Worm (Caenorhabditis elegans) whole organism, midembryonic: ENCODE measurements around the gene R13H4.7.

ENCODE experiments used
- T22C8.4 ChIP-seq: fragments of 200-800 bp; sonication (Bioruptor generic); IDR thresholded peaks from 2 replicates; pipeline ENCODE4 v1.3.6; 2022; ENCODE audit warnings: missing genetic modification characterization, missing compliant biosample characterization
- cog-1 ChIP-seq: sonication (generic microtip); optimal IDR thresholded peaks from 2 replicates; lab custom pipeline; 2016; ENCODE audit warnings: missing genetic modification characterization, missing compliant biosample characterization
- flt-1 ChIP-seq: fragments of 200-800 bp; sonication (Bioruptor generic); IDR thresholded peaks from 2 replicates; pipeline ENCODE4 v1.3.6; 2022; ENCODE audit warnings: missing genetic modification characterization, missing compliant biosample characterization
- klf-2 ChIP-seq: fragments of 200-800 bp; sonication (Bioruptor generic); conservative IDR thresholded peaks from 2 replicates; pipeline ENCODE4 v1.3.6; 2022; ENCODE audit warnings: missing genetic modification reagents, missing genetic modification characterization, missing compliant biosample characterization
- med-1 ChIP-seq: sonication (generic microtip); optimal IDR thresholded peaks from 2 replicates; lab custom pipeline; 2017; ENCODE audit warnings: missing genetic modification characterization, mild to moderate bottlenecking, missing compliant biosample characterization, antibody characterized with exemption, missing genetic modification reagents; ENCODE audit not compliant: insufficient read depth
- ref-1 ChIP-seq: fragments of 200-800 bp; sonication (Bioruptor generic); conservative IDR thresholded peaks from 2 replicates; pipeline ENCODE4 v1.3.6; 2022; ENCODE audit warnings: missing genetic modification reagents, missing genetic modification characterization, missing compliant biosample characterization
- tab-1 ChIP-seq: fragments of 200-800 bp; sonication (Bioruptor generic); IDR thresholded peaks from 2 replicates; pipeline ENCODE4 v1.3.6; 2022; ENCODE audit warnings: missing genetic modification characterization, missing compliant biosample characterization
- ztf-23 ChIP-seq: fragments of 200-800 bp; sonication (Bioruptor generic); IDR thresholded peaks from 2 replicates; pipeline ENCODE4 v1.3.6; 2022; ENCODE audit warnings: missing genetic modification reagents, missing genetic modification characterization, missing compliant biosample characterization
- ztf-29 ChIP-seq: fragments of 200-800 bp; sonication (Bioruptor generic); IDR thresholded peaks from 2 replicates; pipeline ENCODE4 v1.3.6; 2022; ENCODE audit warnings: missing genetic modification reagents, missing genetic modification characterization, missing compliant biosample characterization

Gene R13H4.7

DNA sequence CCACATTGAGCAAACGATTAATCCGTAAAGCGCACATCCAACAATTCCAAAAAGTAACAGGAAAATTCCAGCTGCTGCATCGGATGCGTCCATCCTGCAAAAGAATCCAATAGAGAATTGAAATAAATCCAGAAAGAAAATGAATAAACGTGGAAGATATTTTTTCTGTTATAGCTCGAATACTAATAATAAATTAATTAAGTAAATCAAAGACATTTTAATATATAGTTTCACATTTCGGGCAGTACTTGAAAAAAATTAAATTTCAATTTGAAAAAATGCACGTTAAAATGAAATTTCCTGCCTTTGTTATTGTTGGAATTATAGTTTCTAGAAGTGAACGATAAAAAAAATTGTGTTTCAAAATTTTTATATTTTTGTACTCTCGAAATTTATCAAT is at the start of gene R13H4.7:
TSS of gene R13H4.7 (minus strand) at position 101 of the 400 bp plus-strand sequence.
- TF ChIP-seq ztf-23 (GFP tag; lab: Robert Waterston, UW) = no peak
- TF ChIP-seq cog-1 (tag; lab: Kevin White, UChicago) = no peak
- no peak for TF ChIP-seq flt-1 (GFP tag; lab: Robert Waterston, UW)
- TF ChIP-seq klf-2 (GFP tag; lab: Robert Waterston, UW) = no peak
- TF ChIP-seq tab-1 (GFP tag; lab: Robert Waterston, UW) = no peak
- no peak for TF ChIP-seq ref-1 (GFP tag; lab: Robert Waterston, UW)
- no peak for TF ChIP-seq med-1 (GFP tag; lab: Kevin White, UChicago)
- TF ChIP-seq ztf-29 (GFP tag; lab: Robert Waterston, UW) = no peak
- TF ChIP-seq T22C8.4 (GFP tag; lab: Robert Waterston, UW) = no peak

DNA sequence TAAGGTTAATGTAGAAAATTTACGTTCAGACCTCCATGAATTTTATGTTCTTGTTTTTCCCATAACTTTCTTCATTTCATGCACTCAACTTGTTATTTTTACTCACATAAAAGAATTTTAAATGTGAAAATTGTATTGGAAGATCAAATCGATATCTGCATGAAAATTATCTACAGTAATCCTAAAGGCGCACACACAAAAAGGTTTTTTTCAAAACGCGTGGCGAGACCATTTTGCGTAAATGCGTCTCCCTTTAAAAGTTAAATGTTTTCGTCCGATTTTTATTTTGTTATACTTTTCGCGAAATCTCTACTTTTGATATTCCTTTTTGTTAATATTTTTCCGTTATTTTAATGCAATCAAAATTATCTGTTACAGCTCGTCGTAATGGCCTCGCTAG is 49.1 kb upstream of the R13H4.7 start, which contains the start of gene R31.2:
TSS of gene R31.2 (plus strand) at position 388 of the 400 bp plus-strand sequence.
- TF ChIP-seq cog-1 (tag; lab: Kevin White, UChicago) = no peak
- TF ChIP-seq ztf-29 (GFP tag; lab: Robert Waterston, UW) = no peak
- no peak for TF ChIP-seq T22C8.4 (GFP tag; lab: Robert Waterston, UW)
- no peak for TF ChIP-seq flt-1 (GFP tag; lab: Robert Waterston, UW)
- no peak for TF ChIP-seq ref-1 (GFP tag; lab: Robert Waterston, UW)
- TF ChIP-seq ztf-23 (GFP tag; lab: Robert Waterston, UW) = no peak

ce11 chrV:11913283-11913682 is 45.2 kb upstream of the R13H4.7 start:
- no peak for TF ChIP-seq tab-1 (GFP tag; lab: Robert Waterston, UW)
- no peak for TF ChIP-seq med-1 (GFP tag; lab: Kevin White, UChicago)
- TF ChIP-seq ztf-23 (GFP tag; lab: Robert Waterston, UW) = no peak
- TF ChIP-seq flt-1 (GFP tag; lab: Robert Waterston, UW) = no peak
- TF ChIP-seq cog-1 (tag; lab: Kevin White, UChicago) = no peak
- no peak for TF ChIP-seq T22C8.4 (GFP tag; lab: Robert Waterston, UW)
- no peak for TF ChIP-seq ztf-29 (GFP tag; lab: Robert Waterston, UW)

ce11 chrV:11905977-11906376 is 37.9 kb upstream of the R13H4.7 start:
- TF ChIP-seq T22C8.4 (GFP tag; lab: Robert Waterston, UW) (no peak), klf-2 (GFP tag; lab: Robert Waterston, UW) (no peak), ref-1 (GFP tag; lab: Robert Waterston, UW) (no peak), ztf-29 (GFP tag; lab: Robert Waterston, UW) (no peak), med-1 (GFP tag; lab: Kevin White, UChicago) (no peak), flt-1 (GFP tag; lab: Robert Waterston, UW) (no peak), ztf-23 (GFP tag; lab: Robert Waterston, UW) (no peak), cog-1 (tag; lab: Kevin White, UChicago) (no peak), tab-1 (GFP tag; lab: Robert Waterston, UW) (no peak)

DNA sequence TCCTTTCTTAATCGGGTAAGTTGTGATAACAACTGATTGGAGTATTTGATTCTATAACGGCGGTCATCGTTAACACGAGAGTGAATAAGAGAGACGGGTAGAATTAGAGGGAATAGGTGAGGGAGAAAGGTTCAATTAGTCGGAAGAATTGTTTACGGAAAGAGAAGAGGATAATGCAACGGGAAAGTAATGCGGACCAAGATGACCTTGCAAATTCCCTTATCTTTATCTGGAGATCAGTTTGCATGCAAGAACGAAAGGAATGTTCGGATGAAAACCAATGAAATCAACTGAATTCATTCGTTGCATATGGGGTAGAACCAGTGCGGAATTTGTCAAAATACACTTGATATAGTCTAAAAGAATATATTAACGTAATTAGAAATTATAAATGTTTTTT is 34.1 kb upstream of the R13H4.7 start:
- no peak for TF ChIP-seq cog-1 (tag; lab: Kevin White, UChicago)
- no peak for TF ChIP-seq ztf-29 (GFP tag; lab: Robert Waterston, UW)

- TF ChIP-seq cog-1 (tag; lab: Kevin White, UChicago) = no peak
- no peak for TF ChIP-seq T22C8.4 (GFP tag; lab: Robert Waterston, UW)
- TF ChIP-seq ref-1 (GFP tag; lab: Robert Waterston, UW) = no peak
- TF ChIP-seq ztf-23 (GFP tag; lab: Robert Waterston, UW) = no peak
- no peak for TF ChIP-seq flt-1 (GFP tag; lab: Robert Waterston, UW)
- no peak for TF ChIP-seq klf-2 (GFP tag; lab: Robert Waterston, UW)
- TF ChIP-seq ztf-29 (GFP tag; lab: Robert Waterston, UW) = no peak
Observed at ce11 chrV:11901260-11901659, 33.2 kb upstream of the R13H4.7 start.

DNA sequence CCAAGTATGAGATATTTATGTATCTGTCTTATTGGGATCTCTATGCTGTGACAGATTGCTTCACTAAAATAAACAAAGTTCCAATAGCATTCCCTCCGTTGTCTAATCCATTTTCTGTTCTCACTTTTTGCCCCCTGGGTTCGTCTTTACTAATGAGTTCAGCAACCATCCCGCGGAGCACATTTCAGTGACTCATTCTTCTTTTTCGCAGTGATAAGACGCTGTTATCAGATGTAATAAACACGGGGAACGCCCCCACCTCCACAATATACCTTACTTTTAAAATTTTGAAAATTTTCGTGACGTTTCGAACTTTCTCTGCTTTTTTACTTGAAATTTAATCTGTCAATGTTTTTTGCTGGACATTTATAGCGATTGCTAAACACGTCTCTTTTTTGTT is 32.1 kb upstream of the R13H4.7 start:
- TF ChIP-seq ztf-23 (GFP tag; lab: Robert Waterston, UW) (no peak), ref-1 (GFP tag; lab: Robert Waterston, UW) (no peak), flt-1 (GFP tag; lab: Robert Waterston, UW) (no peak), tab-1 (GFP tag; lab: Robert Waterston, UW) (no peak), klf-2 (GFP tag; lab: Robert Waterston, UW) (no peak), med-1 (GFP tag; lab: Kevin White, UChicago) (no peak), T22C8.4 (GFP tag; lab: Robert Waterston, UW) (no peak), ztf-29 (GFP tag; lab: Robert Waterston, UW) (no peak), cog-1 (tag; lab: Kevin White, UChicago) (no peak)

DNA sequence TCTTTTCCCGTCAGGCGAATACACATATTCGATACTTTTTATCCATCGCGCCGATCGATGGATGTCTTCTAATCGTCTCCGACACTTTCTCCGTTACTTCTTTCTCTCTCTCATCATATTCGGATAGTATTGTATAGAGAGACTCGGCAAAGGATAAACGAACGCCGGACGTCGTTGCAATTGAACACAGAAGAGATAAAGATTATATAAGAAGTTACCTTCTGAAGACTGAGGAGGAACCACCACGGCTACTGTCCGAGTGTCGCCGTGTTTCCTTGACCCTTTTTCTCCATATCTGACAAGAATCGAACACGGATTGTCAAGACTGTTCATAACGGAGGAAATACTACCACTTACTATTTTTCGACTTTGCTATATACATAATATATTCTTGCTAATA is 31.1 kb upstream of the R13H4.7 start, which contains the start of gene sma-1:
TSS of gene sma-1 (plus strand) at position 301 of the 400 bp plus-strand sequence.
- TF ChIP-seq T22C8.4 (GFP tag; lab: Robert Waterston, UW) = no peak
- TF ChIP-seq cog-1 (tag; lab: Kevin White, UChicago) = no peak
- TF ChIP-seq ztf-29 (GFP tag; lab: Robert Waterston, UW) = no peak
- no peak for TF ChIP-seq flt-1 (GFP tag; lab: Robert Waterston, UW)
- TF ChIP-seq ref-1 (GFP tag; lab: Robert Waterston, UW) = no peak
- TF ChIP-seq tab-1 (GFP tag; lab: Robert Waterston, UW) = no peak
- TF ChIP-seq med-1 (GFP tag; lab: Kevin White, UChicago) = no peak
- no peak for TF ChIP-seq ztf-23 (GFP tag; lab: Robert Waterston, UW)
- TF ChIP-seq klf-2 (GFP tag; lab: Robert Waterston, UW) = no peak

ce11 chrV:11897604-11898003 is 29.6 kb upstream of the R13H4.7 start:
- TF ChIP-seq T22C8.4 (GFP tag; lab: Robert Waterston, UW) (no peak), tab-1 (GFP tag; lab: Robert Waterston, UW) (no peak), ztf-29 (GFP tag; lab: Robert Waterston, UW) (no peak), flt-1 (GFP tag; lab: Robert Waterston, UW) (no peak), med-1 (GFP tag; lab: Kevin White, UChicago) (no peak), cog-1 (tag; lab: Kevin White, UChicago) (no peak), ztf-23 (GFP tag; lab: Robert Waterston, UW) (no peak), klf-2 (GFP tag; lab: Robert Waterston, UW) (no peak), ref-1 (GFP tag; lab: Robert Waterston, UW) (no peak)
